Fruit fly (Drosophila melanogaster) whole organism, embryonic: Measurements from ENCODE around the gene CG14022.

ENCODE experiments used
- Bdp1 ChIP-seq: fragments of 200-800 bp; sonication (Bioruptor generic); optimal IDR thresholded peaks from 3 replicates; lab custom pipeline; 2016; ENCODE audit warnings: missing biosample characterization, missing genetic modification characterization
- CG11085 ChIP-seq: fragments of 200-800 bp; sonication (Bioruptor generic); IDR thresholded peaks from 2 replicates; pipeline ENCODE4 v1.3.6; 2022; ENCODE audit warnings: missing biosample characterization, missing genetic modification characterization
- CG12155 ChIP-seq: fragments of 200-800 bp; sonication (Bioruptor generic); optimal IDR thresholded peaks from 3 replicates; lab custom pipeline; 2016; ENCODE audit warnings: missing biosample characterization, missing genetic modification characterization
- CG12769 ChIP-seq: fragments of 200-800 bp; sonication (Bioruptor generic); optimal IDR thresholded peaks from 2 replicates; lab custom pipeline; 2019; ENCODE audit warnings: missing biosample characterization, mild to moderate bottlenecking, missing genetic modification characterization, moderate library complexity
- CG14860 ChIP-seq: fragments of 200-800 bp; sonication (Bioruptor generic); IDR thresholded peaks from 3 replicates; pipeline ENCODE4 v1.3.6; 2022; ENCODE audit warnings: missing biosample characterization, missing genetic modification characterization; ENCODE audit not compliant: partially characterized antibody
- CG1529 ChIP-seq: fragments of 200-800 bp; sonication (Bioruptor generic); optimal IDR thresholded peaks from 3 replicates; lab custom pipeline; 2018; ENCODE audit warnings: missing biosample characterization, missing genetic modification characterization
- CG15696 ChIP-seq: fragments of 200-800 bp; sonication (Bioruptor generic); optimal IDR thresholded peaks from 2 replicates; lab custom pipeline; 2019; ENCODE audit warnings: missing biosample characterization, mild to moderate bottlenecking, missing genetic modification characterization, moderate library complexity
- CG16863 ChIP-seq: fragments of 200-800 bp; sonication (Bioruptor generic); optimal IDR thresholded peaks from 3 replicates; lab custom pipeline; 2016; ENCODE audit warnings: missing biosample characterization, missing genetic modification characterization
- CG17912 ChIP-seq: fragments of 200-800 bp; sonication (Bioruptor generic); optimal IDR thresholded peaks from 2 replicates; lab custom pipeline; 2018; ENCODE audit warnings: missing biosample characterization, mild to moderate bottlenecking, missing genetic modification characterization
- CG18262 ChIP-seq: fragments of 200-800 bp; optimal IDR thresholded peaks from 3 replicates; lab custom pipeline; 2019; ENCODE audit warnings: missing biosample characterization, mild to moderate bottlenecking, missing genetic modification characterization, moderate library complexity
- CG18764 ChIP-seq: fragments of 200-800 bp; sonication (Bioruptor generic); optimal IDR thresholded peaks from 3 replicates; lab custom pipeline; 2016; ENCODE audit warnings: missing biosample characterization, missing genetic modification characterization
- CG31388 ChIP-seq: fragments of 200-800 bp; sonication (Bioruptor generic); optimal IDR thresholded peaks from 2 replicates; lab custom pipeline; 2016; ENCODE audit warnings: missing biosample characterization, missing genetic modification characterization
- CG3847 ChIP-seq: fragments of 200-800 bp; sonication (Bioruptor generic); IDR thresholded peaks from 2 replicates; pipeline ENCODE4 v1.3.6; 2022; ENCODE audit warnings: missing biosample characterization, missing genetic modification characterization
- CG4282 ChIP-seq: fragments of 200-800 bp; sonication (Bioruptor generic); optimal IDR thresholded peaks from 2 replicates; lab custom pipeline; 2016; ENCODE audit warnings: missing biosample characterization, missing genetic modification characterization
- CG5245 ChIP-seq: fragments of 200-800 bp; sonication (Bioruptor generic); optimal IDR thresholded peaks from 3 replicates; lab custom pipeline; 2016; ENCODE audit warnings: missing biosample characterization, missing genetic modification characterization
- CG7556 ChIP-seq: fragments of 200-800 bp; sonication (Bioruptor generic); optimal IDR thresholded peaks from 2 replicates; lab custom pipeline; 2017; ENCODE audit warnings: missing biosample characterization, mild to moderate bottlenecking, missing genetic modification characterization
- CG7745 ChIP-seq: fragments of 200-800 bp; sonication (Bioruptor generic); optimal IDR thresholded peaks from 2 replicates; lab custom pipeline; 2018; ENCODE audit warnings: missing biosample characterization, mild to moderate bottlenecking, missing genetic modification characterization, moderate library complexity
- CG7786 ChIP-seq: fragments of 200-800 bp; sonication (Bioruptor generic); optimal IDR thresholded peaks from 2 replicates; lab custom pipeline; 2016; ENCODE audit warnings: missing biosample characterization, missing genetic modification characterization
- CG7987 ChIP-seq: fragments of 200-800 bp; sonication (Bioruptor generic); optimal IDR thresholded peaks from 2 replicates; lab custom pipeline; 2018; ENCODE audit warnings: missing biosample characterization, mild to moderate bottlenecking, missing genetic modification characterization, moderate library complexity
- CG8944 ChIP-seq: fragments of 200-800 bp; sonication (Bioruptor generic); optimal IDR thresholded peaks from 3 replicates; lab custom pipeline; 2016; ENCODE audit warnings: missing biosample characterization, missing genetic modification characterization
- CG9609 ChIP-seq: fragments of 200-800 bp; sonication (Bioruptor generic); optimal IDR thresholded peaks from 3 replicates; lab custom pipeline; 2016; ENCODE audit warnings: missing biosample characterization, missing genetic modification characterization
- Dip2 ChIP-seq: fragments of 200-800 bp; sonication (Bioruptor generic); IDR thresholded peaks from 2 replicates; pipeline ENCODE4 v1.3.6; 2022; ENCODE audit warnings: missing biosample characterization, missing genetic modification characterization
- Dref ChIP-seq: fragments of 200-800 bp; sonication (Bioruptor generic); IDR thresholded peaks from 2 replicates; pipeline ENCODE4 v1.3.6; 2022; ENCODE audit warnings: missing biosample characterization, missing genetic modification characterization
- ERR ChIP-seq: fragments of 200-800 bp; sonication (Bioruptor generic); optimal IDR thresholded peaks from 2 replicates; lab custom pipeline; 2016; ENCODE audit warnings: missing biosample characterization, missing genetic modification characterization
- Fer1 ChIP-seq: fragments of 200-800 bp; sonication (Bioruptor generic); optimal IDR thresholded peaks from 2 replicates; lab custom pipeline; 2017; ENCODE audit warnings: missing biosample characterization, mild to moderate bottlenecking, missing genetic modification characterization
- GATAe ChIP-seq: fragments of 200-800 bp; sonication (Bioruptor generic); conservative IDR thresholded peaks from 2 replicates; pipeline ENCODE4 v1.3.6; 2022; ENCODE audit warnings: missing biosample characterization, missing genetic modification characterization
- HLH4C ChIP-seq: fragments of 200-800 bp; sonication (Bioruptor generic); IDR thresholded peaks from 3 replicates; pipeline ENCODE4 v1.3.6; 2022; ENCODE audit warnings: missing biosample characterization, missing genetic modification characterization; ENCODE audit not compliant: partially characterized antibody
- Med ChIP-seq: fragments of 200-800 bp; sonication (Bioruptor generic); peaks from one replicate; lab custom pipeline; 2016; ENCODE audit warnings: missing biosample characterization, missing genetic modification characterization, mild to moderate bottlenecking, inconsistent platforms, moderate library complexity
- Meics ChIP-seq: fragments of 200-800 bp; sonication (Bioruptor generic); optimal IDR thresholded peaks from 2 replicates; lab custom pipeline; 2017; ENCODE audit warnings: missing biosample characterization, mild to moderate bottlenecking, missing genetic modification characterization
- YL-1 ChIP-seq: fragments of 200-800 bp; sonication (Bioruptor generic); optimal IDR thresholded peaks from 3 replicates; lab custom pipeline; 2017; ENCODE audit warnings: missing biosample characterization, mild to moderate bottlenecking, missing genetic modification characterization
- ap ChIP-seq: fragments of 200-800 bp; sonication (Bioruptor generic); IDR thresholded peaks from 2 replicates; pipeline ENCODE4 v1.3.6; 2022; ENCODE audit warnings: missing biosample characterization, missing genetic modification characterization
- br ChIP-seq: fragments of >200 bp; optimal IDR thresholded peaks from 2 replicates; lab custom pipeline; 2017
- bsh ChIP-seq, 2 experiments: fragments of 200-800 bp; sonication (Bioruptor generic); optimal IDR thresholded peaks; 2 replicates each; lab custom pipeline; 2017 to 2018; ENCODE audit warnings: mild to moderate bottlenecking in 2 of 2, missing biosample characterization in 2 of 2, missing genetic modification characterization in 2 of 2, moderate library complexity in 1 of 2
- dysf ChIP-seq: fragments of 200-800 bp; sonication (Bioruptor generic); IDR thresholded peaks from 3 replicates; pipeline ENCODE4 v1.3.6; 2022; ENCODE audit warnings: missing biosample characterization, missing genetic modification characterization
- ems ChIP-seq: fragments of 200-800 bp; sonication (Bioruptor generic); optimal IDR thresholded peaks from 3 replicates; lab custom pipeline; 2016; ENCODE audit warnings: missing biosample characterization, missing genetic modification characterization
- fd3F ChIP-seq: fragments of 200-800 bp; sonication (Bioruptor generic); optimal IDR thresholded peaks from 2 replicates; lab custom pipeline; 2018; ENCODE audit warnings: missing biosample characterization, mild to moderate bottlenecking, missing genetic modification characterization, moderate library complexity
- ftz-f1 ChIP-seq: fragments of 200-800 bp; sonication (Bioruptor generic); optimal IDR thresholded peaks from 2 replicates; lab custom pipeline; 2016; ENCODE audit warnings: missing biosample characterization, missing genetic modification characterization
- gfzf ChIP-seq: fragments of 200-800 bp; sonication (Bioruptor generic); optimal IDR thresholded peaks from 2 replicates; lab custom pipeline; 2016; ENCODE audit warnings: missing biosample characterization, mild to moderate bottlenecking, missing genetic modification characterization, moderate library complexity
- hth ChIP-seq: fragments of >200 bp; optimal IDR thresholded peaks from 2 replicates; lab custom pipeline; 2017; ENCODE audit warnings: inconsistent platforms
- lov ChIP-seq, 2 experiments: fragments of 200-800 bp in 1 of 2; fragments of >200 bp in 1 of 2; sonication (Bioruptor generic) in 1 of 2; IDR thresholded peaks in 1 of 2; optimal IDR thresholded peaks in 1 of 2; 2 replicates in 1 of 2; 3 replicates in 1 of 2; pipeline versions ENCODE4 v1.3.6 to Lab custom; 2017 to 2022; ENCODE audit warnings: missing biosample characterization in 1 of 2, missing genetic modification characterization in 1 of 2
- odd ChIP-seq: fragments of 200-800 bp; sonication (Bioruptor generic); optimal IDR thresholded peaks from 2 replicates; lab custom pipeline; 2017; ENCODE audit warnings: missing biosample characterization, mild to moderate bottlenecking, missing genetic modification characterization
- org-1 ChIP-seq: fragments of 200-800 bp; sonication (Bioruptor generic); optimal IDR thresholded peaks from 2 replicates; lab custom pipeline; 2017; ENCODE audit warnings: missing biosample characterization, missing genetic modification characterization
- peb ChIP-seq: fragments of 200-800 bp; sonication (Bioruptor generic); IDR thresholded peaks from 2 replicates; pipeline ENCODE4 v1.3.6; 2022; ENCODE audit warnings: missing biosample characterization, missing genetic modification characterization
- phol ChIP-seq: fragments of 200-800 bp; sonication (Bioruptor generic); optimal IDR thresholded peaks from 3 replicates; lab custom pipeline; 2018; ENCODE audit warnings: missing biosample characterization, mild to moderate bottlenecking, missing genetic modification characterization, moderate library complexity
- prd ChIP-seq, 3 experiments: fragments of >200 bp in 2 of 3; fragments of 200-800 bp in 1 of 3; sonication (Bioruptor generic) in 1 of 3; optimal IDR thresholded peaks in 2 of 3; IDR thresholded peaks in 1 of 3; 2 replicates in 2 of 3; 3 replicates in 1 of 3; pipeline versions ENCODE4 v1.3.6 to Lab custom; 2017 to 2022; ENCODE audit warnings: missing biosample characterization in 1 of 3, missing genetic modification characterization in 1 of 3
- repo ChIP-seq: fragments of 200-800 bp; sonication (Bioruptor generic); optimal IDR thresholded peaks from 2 replicates; lab custom pipeline; 2016; ENCODE audit warnings: missing biosample characterization, missing genetic modification characterization
- ttk ChIP-seq: fragments of 200-800 bp; sonication (Bioruptor generic); IDR thresholded peaks from 2 replicates; pipeline ENCODE4 v2.1.2; 2022; ENCODE audit warnings: missing biosample characterization, missing genetic modification characterization
- zen2 ChIP-seq: fragments of 200-800 bp; sonication (Bioruptor generic); IDR thresholded peaks from 3 replicates; pipeline ENCODE4 v1.3.6; 2022; ENCODE audit warnings: missing biosample characterization, missing genetic modification characterization; ENCODE audit not compliant: partially characterized antibody
- zf30C ChIP-seq: fragments of 200-800 bp; sonication (Bioruptor generic); optimal IDR thresholded peaks from 3 replicates; lab custom pipeline; 2018; ENCODE audit warnings: missing biosample characterization, mild to moderate bottlenecking, missing genetic modification characterization

Gene CG14022

dm6 chr2L:5342119-5342817 is 13.6 kb upstream of the CG14022 start, which contains the start of gene Acsf2 (continued):
- peak; percentile 62; the same call in 1 of the 2 replicates for TF ChIP-seq Dip2 (GFP tag; lab: Robert Waterston, UW)
- TF ChIP-seq CG1529 = peak; percentile 35
- TF ChIP-seq CG31388 (GFP tag; lab: Kevin White, UChicago) = peak; percentile 79
- peak; percentile 95 for TF ChIP-seq CG12769 (tag; lab: Kevin White, UChicago)
- no peak for TF ChIP-seq hth (lab: Kevin White, UChicago)
- peak; percentile 73 for TF ChIP-seq ap (GFP tag; lab: Robert Waterston, UW)
- TF ChIP-seq CG11085 (GFP tag; lab: Robert Waterston, UW) = peak; percentile 96
- peak; percentile 39; the same call in 1 of the 2 replicates for TF ChIP-seq Dref
- peak; percentile 78 for TF ChIP-seq CG4282 (GFP tag; lab: Kevin White, UChicago)
- peak; percentile 97 for TF ChIP-seq CG7556
- peak; percentile 91 for TF ChIP-seq odd (GFP tag; lab: Kevin White, UChicago)
- TF ChIP-seq repo (GFP tag; lab: Kevin White, UChicago) = peak; percentile 79
- peak; percentile 85 for TF ChIP-seq ttk (GFP tag; lab: Robert Waterston, UW)
- TF ChIP-seq br (lab: Kevin White, UChicago) = no peak
- peak; percentile 92 for TF ChIP-seq ems
- TF ChIP-seq prd (optimal IDR thresholded peaks at IDR 0.05; lab: Kevin White, UChicago) = no peak
- TF ChIP-seq prd (GFP tag; IDR thresholded peaks at IDR 0.05; lab: Robert Waterston, UW) = peak; percentile 96
- no peak for TF ChIP-seq ftz-f1 (GFP tag; lab: Kevin White, UChicago)
- peak; percentile 80 for TF ChIP-seq Bdp1 (GFP tag; lab: Kevin White, UChicago)
- peak; percentile 95 for TF ChIP-seq org-1 (GFP tag; lab: Kevin White, UChicago)
- no peak for TF ChIP-seq zen2 (GFP tag; lab: Robert Waterston, UW)
- TF ChIP-seq bsh (GFP tag; optimal IDR thresholded peaks at IDR 0.05; lab: Kevin White, UChicago) = peak in 1 of 2 experiments; percentile 45
- TF ChIP-seq dysf (GFP tag; lab: Robert Waterston, UW) = peak; percentile 99
- no peak for TF ChIP-seq CG14860
- TF ChIP-seq CG9609 = peak; percentile 94
- peak; percentile 73 for TF ChIP-seq CG5245 (GFP tag; lab: Kevin White, UChicago)
- peak; percentile 85 for TF ChIP-seq CG8944 (GFP tag; lab: Kevin White, UChicago)
- TF ChIP-seq GATAe (GFP tag; lab: Robert Waterston, UW) = peak; percentile 93
- peak; percentile 85 for TF ChIP-seq CG18262 (tag; lab: Kevin White, UChicago)
- peak; percentile 87 for TF ChIP-seq phol (tag; lab: Kevin White, UChicago)
- TF ChIP-seq peb (GFP tag; lab: Robert Waterston, UW) = peak; percentile 61
- TF ChIP-seq lov (optimal IDR thresholded peaks at IDR 0.05; lab: Kevin White, UChicago) = no peak
- no peak for TF ChIP-seq lov (GFP tag; IDR thresholded peaks at IDR 0.05; lab: Robert Waterston, UW)
- peak; percentile 99 for TF ChIP-seq CG3847 (GFP tag; lab: Robert Waterston, UW)
- peak; percentile 97 for TF ChIP-seq CG12155 (GFP tag; lab: Kevin White, UChicago)
- peak; percentile 86 for TF ChIP-seq CG15696 (tag; lab: Kevin White, UChicago)
- peak; percentile 99 for TF ChIP-seq Med
- TF ChIP-seq CG7786 (GFP tag; lab: Kevin White, UChicago) = peak; percentile 98
- peak; percentile 81 for TF ChIP-seq CG18764 (GFP tag; lab: Kevin White, UChicago)
- TF ChIP-seq ERR (GFP tag; lab: Kevin White, UChicago) = peak; percentile 93
- peak; percentile 41 for TF ChIP-seq CG17912 (GFP tag; lab: Kevin White, UChicago)
- peak; percentile 86 for TF ChIP-seq CG16863 (GFP tag; lab: Kevin White, UChicago)
- no peak for TF ChIP-seq HLH4C (GFP tag; lab: Robert Waterston, UW)
- no peak for TF ChIP-seq zf30C (GFP tag; lab: Kevin White, UChicago)
- no peak for TF ChIP-seq CG7745
- TF ChIP-seq YL-1 = peak; percentile 59
- peak; percentile 99 for TF ChIP-seq fd3F (GFP tag; lab: Kevin White, UChicago)
- peak; percentile 99 for TF ChIP-seq Meics (GFP tag; lab: Kevin White, UChicago)
- TF ChIP-seq CG7987 (GFP tag; lab: Kevin White, UChicago) = peak; percentile 90
- peak; percentile 4 for TF ChIP-seq gfzf
- peak; percentile 98 for TF ChIP-seq Fer1 (GFP tag; lab: Kevin White, UChicago)
